Fruit fly (Drosophila melanogaster): ENCODE measurements around the gene Ncoa6.

The Ncoa6 gene

DNA sequence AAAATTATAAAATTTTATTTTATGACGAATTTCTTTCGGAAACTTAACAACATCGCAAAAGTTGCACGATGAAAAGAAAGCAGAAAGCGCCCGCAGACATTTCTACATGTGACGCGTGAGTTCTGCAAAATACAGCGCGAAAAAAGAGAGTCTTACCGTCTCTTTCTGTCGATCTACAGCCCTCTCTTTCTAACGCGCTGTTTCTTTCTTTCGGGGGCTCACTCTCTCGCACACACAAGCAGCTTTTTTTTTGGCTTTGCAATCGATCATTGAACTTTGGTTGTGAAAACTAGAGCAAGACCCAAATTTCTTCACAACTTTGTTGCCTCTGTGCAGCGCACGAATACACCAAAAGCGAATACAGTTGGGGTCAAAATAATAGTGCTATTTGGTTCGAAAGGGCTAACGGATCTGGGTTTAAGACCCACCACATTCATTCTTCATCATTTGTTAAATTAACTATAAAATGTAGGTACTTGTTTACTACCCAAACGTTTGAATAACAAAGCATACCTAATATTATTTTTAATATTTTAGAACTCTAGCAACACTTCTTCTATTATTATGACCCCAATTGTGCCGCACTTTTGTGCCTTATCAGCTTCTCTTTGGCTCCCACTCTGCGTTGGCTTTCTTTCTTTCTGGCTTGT lies 27.4 kb downstream of the Ncoa6 start (continued):
- TF ChIP-seq lab (GFP tag; optimal IDR thresholded peaks at IDR 0.05) (peak; percentile 81), disco-r (GFP tag; optimal IDR thresholded peaks at IDR 0.05) (peak; percentile 20), CG1024 (GFP tag; IDR thresholded peaks at IDR 0.05) (peak; percentile 63), maf-S (GFP tag; optimal IDR thresholded peaks at IDR 0.05) (peak; percentile 47), org-1 (GFP tag; optimal IDR thresholded peaks at IDR 0.05) (peak; percentile 84), Abd-B (GFP tag; optimal IDR thresholded peaks at IDR 0.05) (peak; percentile 70), HmgD (GFP tag; optimal IDR thresholded peaks at IDR 0.05) (no peak), Rfx (GFP tag; IDR thresholded peaks at IDR 0.05) (peak; percentile 55), nmo (GFP tag; optimal IDR thresholded peaks at IDR 0.05) (peak; percentile 91), bigmax (GFP tag; optimal IDR thresholded peaks at IDR 0.05) (no peak), her (GFP tag; optimal IDR thresholded peaks at IDR 0.05) (no peak), zf30C (GFP tag; optimal IDR thresholded peaks at IDR 0.05) (no peak), CG17385 (GFP tag; optimal IDR thresholded peaks at IDR 0.05) (peak; percentile 89), CG12391 (tag; optimal IDR thresholded peaks at IDR 0.05) (peak; percentile 93), CG10979 (tag; optimal IDR thresholded peaks at IDR 0.05) (peak; percentile 91), lmd (GFP tag; IDR thresholded peaks at IDR 0.05) (peak; percentile 79), sc (optimal IDR thresholded peaks at IDR 0.05) (no peak), sc (GFP tag; optimal IDR thresholded peaks at IDR 0.05) (peak; percentile 91), pita (GFP tag; optimal IDR thresholded peaks at IDR 0.05) (no peak), en (GFP tag; optimal IDR thresholded peaks at IDR 0.05) (peak; percentile 39), zfh1 (GFP tag; IDR thresholded peaks at IDR 0.05) (peak; percentile 77), ci (GFP tag; IDR thresholded peaks at IDR 0.05) (peak; percentile 93), CG30403 (GFP tag; optimal IDR thresholded peaks at IDR 0.05) (peak; percentile 86), hkb (optimal IDR thresholded peaks at IDR 0.05) (no peak), hkb (GFP tag; IDR thresholded peaks at IDR 0.05) (peak; percentile 84), Hand (GFP tag; optimal IDR thresholded peaks at IDR 0.05) (peak; percentile 81), unc-4 (GFP tag; IDR thresholded peaks at IDR 0.05; ENCODE audit: partially characterized antibody) (no peak), CG11696 (GFP tag; IDR thresholded peaks at IDR 0.05) (peak; percentile 96), Dek (tag; optimal IDR thresholded peaks at IDR 0.05) (peak; percentile 82), CG10462 (GFP tag; optimal IDR thresholded peaks at IDR 0.05) (peak; percentile 70), sima (GFP tag; optimal IDR thresholded peaks at IDR 0.05) (no peak), Vsx1 (GFP tag; optimal IDR thresholded peaks at IDR 0.05) (peak; percentile 51), CG2712 (tag; optimal IDR thresholded peaks at IDR 0.05) (peak; percentile 88), Atf-2 (GFP tag; optimal IDR thresholded peaks at IDR 0.05) (peak; percentile 40), Gug (GFP tag; IDR thresholded peaks at IDR 0.05) (peak; percentile 43; the same call in 3 of the 4 replicates), ase (GFP tag; IDR thresholded peaks at IDR 0.05) (peak; percentile 64; the same call in 2 of the 3 replicates), gt (GFP tag; IDR thresholded peaks at IDR 0.05) (peak; percentile 69), CG3163 (GFP tag; optimal IDR thresholded peaks at IDR 0.05) (no peak), Hr51 (GFP tag; optimal IDR thresholded peaks at IDR 0.05) (peak in 1 of 2 experiments; percentile 90), NFAT (GFP tag; IDR thresholded peaks at IDR 0.05) (no peak), CTCF (GFP tag; optimal IDR thresholded peaks at IDR 0.05) (peak; percentile 43), lola (GFP tag; optimal IDR thresholded peaks at IDR 0.05) (peak in 1 of 3 experiments; percentile 85), PHDP (tag; optimal IDR thresholded peaks at IDR 0.05) (peak; percentile 95), fd102C (GFP tag; optimal IDR thresholded peaks at IDR 0.05) (no peak), Elba2 (GFP tag; optimal IDR thresholded peaks at IDR 0.05) (no peak), YL-1 (GFP tag; optimal IDR thresholded peaks at IDR 0.05) (peak; percentile 23), phol (tag; optimal IDR thresholded peaks at IDR 0.05) (peak; percentile 89), chinmo (GFP tag; IDR thresholded peaks at IDR 0.05; ENCODE audit: partially characterized antibody) (no peak), CG2889 (GFP tag; IDR thresholded peaks at IDR 0.05) (0 out of 3 replicates have a peak, but pooled peaks have one; percentile 32), Stat92E (GFP tag; optimal IDR thresholded peaks at IDR 0.05) (peak in 1 of 3 experiments; percentile 75)

Data from whole organism, embryonic.